Worm (Caenorhabditis elegans) whole organism, L1 larva: ENCODE results near the gene C33F10.8.

Experiments
- alr-1 ChIP-seq: fragments of 200-800 bp; sonication (Bioruptor generic); optimal IDR thresholded peaks from 2 replicates; lab custom pipeline; 2018; ENCODE audit warnings: borderline replicate concordance, mild to moderate bottlenecking, missing genetic modification characterization, missing compliant biosample characterization
- dpl-1 ChIP-seq, 3 experiments: fragments of 150-350 bp in 2 of 3; sonication (generic microtip) in 1 of 3; optimal IDR thresholded peaks; 2 replicates each; lab custom pipeline; 2014 to 2017; ENCODE audit warnings: missing biosample characterization in 3 of 3, missing genetic modification characterization in 3 of 3, missing genetic modification reagents in 3 of 3
- efl-1 ChIP-seq, 4 experiments: fragments of 150-350 bp; optimal IDR thresholded peaks in 3 of 4; peaks in 1 of 4; 1 replicate in 1 of 4; 2 replicates in 3 of 4; lab custom pipeline; 2014; ENCODE audit warnings: missing biosample characterization in 2 of 4, missing genetic modification characterization in 2 of 4, missing genetic modification reagents in 2 of 4

C33F10.8 gene

ce11 chrII:4773891-4774432 is 51.1 kb downstream of the C33F10.8 start, which contains the start of the genes F26G1.9 and F26G1.10:
Gene F26G1.9, minus strand, starts transcription at chrII:4773991.
Gene F26G1.10, plus strand, starts transcription at chrII:4774382.
- TF ChIP-seq dpl-1 (GFP tag; optimal IDR thresholded peaks at IDR 0.05; lab: Kevin White, UChicago) = no peak
- no peak for TF ChIP-seq efl-1 (optimal IDR thresholded peaks at IDR 0.05; lab: Kevin White, UChicago)
- TF ChIP-seq efl-1 (GFP tag; optimal IDR thresholded peaks at IDR 0.05 in 1 of 2; lab: Kevin White, UChicago) = no peak
- no peak for TF ChIP-seq alr-1
